Worm (Caenorhabditis elegans) whole organism, L2 larva: Measurements from ENCODE around the gene dap-3.

ENCODE experiments used
- ceh-16 ChIP-seq: fragments of 150-350 bp; optimal IDR thresholded peaks from 2 replicates; lab custom pipeline; 2014; ENCODE audit warnings: missing biosample characterization, missing genetic modification characterization
- nhr-12 ChIP-seq: fragments of 150-350 bp; optimal IDR thresholded peaks from 2 replicates; lab custom pipeline; 2014; ENCODE audit warnings: missing biosample characterization, missing genetic modification characterization
- zag-1 ChIP-seq: fragments of 150-350 bp; optimal IDR thresholded peaks from 2 replicates; lab custom pipeline; 2014; ENCODE audit warnings: missing biosample characterization, missing genetic modification characterization
- ztf-4 ChIP-seq: fragments of 150-350 bp; optimal IDR thresholded peaks from 2 replicates; lab custom pipeline; 2014; ENCODE audit warnings: missing biosample characterization, missing genetic modification characterization

- TF ChIP-seq nhr-12 (tag; lab: Kevin White, UChicago) = no peak
- no peak for TF ChIP-seq zag-1 (tag; lab: Kevin White, UChicago)
- no peak for TF ChIP-seq ztf-4
- no peak for TF ChIP-seq ceh-16 (tag; lab: Kevin White, UChicago)
These were observed 49.3 kb upstream of the dap-3 start for ce11 chrII:10531604-10532003.
